Worm (Caenorhabditis elegans) whole organism, L4 larva: Measurements from ENCODE around the gene rad-54.L2.

Source experiments
- F10B5.3 ChIP-seq: sonication (generic microtip); optimal IDR thresholded peaks from 2 replicates; lab custom pipeline; 2016; ENCODE audit warnings: mild to moderate bottlenecking, missing genetic modification characterization, missing compliant biosample characterization
- F49E8.2 ChIP-seq: sonication (generic microtip); optimal IDR thresholded peaks from 2 replicates; lab custom pipeline; 2016; ENCODE audit warnings: missing compliant biosample characterization, mild to moderate bottlenecking, missing genetic modification characterization, borderline replicate concordance
- T20F7.1 ChIP-seq: fragments of 200-800 bp; sonication (Bioruptor generic); optimal IDR thresholded peaks from 2 replicates; lab custom pipeline; 2018; ENCODE audit warnings: mild to moderate bottlenecking, missing genetic modification characterization, missing compliant biosample characterization
- T26A8.4 ChIP-seq: fragments of 200-800 bp; sonication (Bioruptor generic); IDR thresholded peaks from 2 replicates; pipeline ENCODE4 v1.3.6; 2022; ENCODE audit warnings: missing genetic modification characterization, missing compliant biosample characterization
- Y105C5A.15 ChIP-seq: fragments of 200-800 bp; sonication (Bioruptor generic); IDR thresholded peaks from 2 replicates; pipeline ENCODE4 v1.3.6; 2022; ENCODE audit warnings: missing genetic modification characterization, missing compliant biosample characterization
- Y48G9A.11 ChIP-seq: fragments of 200-800 bp; sonication (Bioruptor generic); IDR thresholded peaks from 2 replicates; pipeline ENCODE4 v1.3.6; 2022; ENCODE audit warnings: missing genetic modification reagents, missing genetic modification characterization, missing compliant biosample characterization
- ama-1 ChIP-seq: fragments of 150-350 bp; optimal IDR thresholded peaks from 2 replicates; lab custom pipeline; 2014; ENCODE audit warnings: inconsistent platforms, mixed read lengths
- ceh-20 ChIP-seq: fragments of 200-800 bp; sonication (Bioruptor generic); IDR thresholded peaks from 2 replicates; pipeline ENCODE4 v1.3.6; 2022; ENCODE audit warnings: missing genetic modification reagents, missing genetic modification characterization, missing compliant biosample characterization
- ces-1 ChIP-seq: fragments of 150-350 bp; sonication (generic microtip); optimal IDR thresholded peaks from 4 replicates; lab custom pipeline; 2014; ENCODE audit warnings: missing biosample characterization, missing genetic modification reagents, missing genetic modification characterization
- cey-2 ChIP-seq: sonication (generic microtip); optimal IDR thresholded peaks from 3 replicates; lab custom pipeline; 2017; ENCODE audit warnings: missing genetic modification characterization, mild to moderate bottlenecking, missing compliant biosample characterization, antibody characterized with exemption, borderline replicate concordance; ENCODE audit not compliant: insufficient read depth
- ctbp-1 ChIP-seq: fragments of 200-800 bp; sonication (Bioruptor generic); IDR thresholded peaks from 2 replicates; pipeline ENCODE4 v1.3.6; 2022; ENCODE audit warnings: missing genetic modification reagents, missing genetic modification characterization, missing compliant biosample characterization
- daf-19 ChIP-seq: fragments of 200-800 bp; sonication (Bioruptor generic); conservative IDR thresholded peaks from 2 replicates; pipeline ENCODE4 v1.3.6; 2022; ENCODE audit warnings: missing genetic modification characterization, missing compliant biosample characterization
- dmd-6 ChIP-seq: fragments of 200-800 bp; sonication (Bioruptor generic); IDR thresholded peaks from 2 replicates; pipeline ENCODE4 v1.3.6; 2022; ENCODE audit warnings: missing genetic modification reagents, missing genetic modification characterization, missing compliant biosample characterization
- dmd-8 ChIP-seq: fragments of 200-800 bp; sonication (Bioruptor generic); IDR thresholded peaks from 2 replicates; pipeline ENCODE4 v1.3.6; 2022; ENCODE audit warnings: missing genetic modification characterization, missing compliant biosample characterization
- dpl-1 ChIP-seq: fragments of 150-350 bp; optimal IDR thresholded peaks from 2 replicates; lab custom pipeline; 2014; ENCODE audit warnings: missing biosample characterization, missing genetic modification reagents, missing genetic modification characterization
- dve-1 ChIP-seq: sonication (generic microtip); optimal IDR thresholded peaks from 2 replicates; lab custom pipeline; 2017; ENCODE audit warnings: antibody characterized with exemption, mild to moderate bottlenecking, missing genetic modification characterization, missing compliant biosample characterization; ENCODE audit not compliant: insufficient read depth
- egl-27 ChIP-seq: sonication (generic microtip); optimal IDR thresholded peaks from 3 replicates; lab custom pipeline; 2017; ENCODE audit warnings: missing biosample characterization, missing genetic modification reagents, missing genetic modification characterization
- fkh-10 ChIP-seq: fragments of 150-350 bp; optimal IDR thresholded peaks from 2 replicates; lab custom pipeline; 2014; ENCODE audit warnings: missing biosample characterization, missing genetic modification reagents, missing genetic modification characterization
- fos-1 ChIP-seq: fragments of 150-350 bp; optimal IDR thresholded peaks from 2 replicates; lab custom pipeline; 2014; ENCODE audit warnings: missing biosample characterization, missing genetic modification characterization
- hlh-11 ChIP-seq: fragments of 200-800 bp; sonication (Bioruptor generic); optimal IDR thresholded peaks from 2 replicates; lab custom pipeline; 2018; ENCODE audit warnings: mild to moderate bottlenecking, missing genetic modification characterization, missing compliant biosample characterization
- hlh-30 ChIP-seq: sonication (generic microtip); optimal IDR thresholded peaks from 2 replicates; lab custom pipeline; 2017; ENCODE audit warnings: antibody characterized with exemption, mild to moderate bottlenecking, missing genetic modification characterization, missing compliant biosample characterization; ENCODE audit not compliant: insufficient read depth
- jun-1 ChIP-seq: fragments of 150-350 bp; optimal IDR thresholded peaks from 2 replicates; lab custom pipeline; 2014; ENCODE audit warnings: missing biosample characterization, missing genetic modification reagents, missing genetic modification characterization
- lim-7 ChIP-seq: fragments of 200-800 bp; sonication (Bioruptor generic); IDR thresholded peaks from 2 replicates; pipeline ENCODE4 v1.3.6; 2022; ENCODE audit warnings: missing genetic modification characterization, missing compliant biosample characterization
- lin-13 ChIP-seq: fragments of 150-350 bp; optimal IDR thresholded peaks from 2 replicates; lab custom pipeline; 2014; ENCODE audit warnings: missing biosample characterization, missing genetic modification reagents, missing genetic modification characterization
- lin-38 ChIP-seq: fragments of 200-800 bp; sonication (Bioruptor generic); IDR thresholded peaks from 2 replicates; pipeline ENCODE4 v1.3.6; 2022; ENCODE audit warnings: missing genetic modification reagents, missing genetic modification characterization, missing compliant biosample characterization
- lir-3 ChIP-seq: sonication (generic microtip); optimal IDR thresholded peaks from 2 replicates; lab custom pipeline; 2016; ENCODE audit warnings: mild to moderate bottlenecking, missing genetic modification characterization, missing compliant biosample characterization
- lsy-2 ChIP-seq, 2 experiments: fragments of 150-350 bp in 1 of 2; sonication (generic microtip) in 1 of 2; optimal IDR thresholded peaks; 2 replicates each; lab custom pipeline; 2014 to 2017; ENCODE audit warnings: missing biosample characterization in 2 of 2, missing genetic modification characterization in 2 of 2
- madf-9 ChIP-seq: fragments of 200-800 bp; sonication (Bioruptor generic); conservative IDR thresholded peaks from 2 replicates; pipeline ENCODE4 v1.3.6; 2022; ENCODE audit warnings: missing genetic modification reagents, missing genetic modification characterization, missing compliant biosample characterization
- mdl-1 ChIP-seq, 2 experiments: fragments of 150-350 bp in 1 of 2; sonication (generic microtip) in 1 of 2; optimal IDR thresholded peaks; 2 replicates each; lab custom pipeline; 2014 to 2017; ENCODE audit warnings: missing biosample characterization in 2 of 2, missing genetic modification characterization in 2 of 2
- mdt-29 ChIP-seq: fragments of 200-800 bp; sonication (Bioruptor generic); IDR thresholded peaks from 2 replicates; pipeline ENCODE4 v1.3.6; 2022; ENCODE audit warnings: missing genetic modification reagents, missing genetic modification characterization, missing compliant biosample characterization
- mep-1 ChIP-seq: fragments of 150-350 bp; sonication (generic microtip); optimal IDR thresholded peaks from 3 replicates; lab custom pipeline; 2014; ENCODE audit warnings: missing biosample characterization, missing genetic modification characterization
- mes-2 ChIP-seq: sonication (generic microtip); optimal IDR thresholded peaks from 2 replicates; lab custom pipeline; 2016; ENCODE audit warnings: missing genotype, mild to moderate bottlenecking, missing genetic modification characterization, missing compliant biosample characterization; ENCODE audit not compliant: poor library complexity, severe bottlenecking
- nhr-102 ChIP-seq: sonication (generic microtip); optimal IDR thresholded peaks from 2 replicates; lab custom pipeline; 2016; ENCODE audit warnings: mild to moderate bottlenecking, missing genetic modification characterization, moderate library complexity, missing compliant biosample characterization
- nhr-237 ChIP-seq: sonication (generic microtip); optimal IDR thresholded peaks from 2 replicates; lab custom pipeline; 2017; ENCODE audit warnings: missing biosample characterization, missing genetic modification characterization
- nhr-28 ChIP-seq: fragments of 150-350 bp; optimal IDR thresholded peaks from 2 replicates; lab custom pipeline; 2014; ENCODE audit warnings: missing biosample characterization, missing genetic modification characterization
- nhr-42 ChIP-seq: fragments of 200-800 bp; sonication (Bioruptor generic); IDR thresholded peaks from 2 replicates; pipeline ENCODE4 v1.3.6; 2022; ENCODE audit warnings: missing genetic modification characterization, missing compliant biosample characterization
- nhr-48 ChIP-seq: sonication (generic microtip); optimal IDR thresholded peaks from 2 replicates; lab custom pipeline; 2016; ENCODE audit warnings: mild to moderate bottlenecking, missing genetic modification characterization, missing compliant biosample characterization
- nhr-6 ChIP-seq: fragments of 150-350 bp; optimal IDR thresholded peaks from 2 replicates; lab custom pipeline; 2014; ENCODE audit warnings: missing biosample characterization, missing genetic modification characterization
- snpc-1.2 ChIP-seq: fragments of 200-800 bp; sonication (Bioruptor generic); IDR thresholded peaks from 2 replicates; pipeline ENCODE4 v1.3.6; 2022; ENCODE audit warnings: missing genetic modification reagents, missing genetic modification characterization, missing compliant biosample characterization
- spr-1 ChIP-seq: sonication (generic microtip); optimal IDR thresholded peaks from 2 replicates; lab custom pipeline; 2016; ENCODE audit warnings: mild to moderate bottlenecking, missing genetic modification characterization, missing compliant biosample characterization
- spr-3 ChIP-seq: fragments of 200-800 bp; sonication (Bioruptor generic); optimal IDR thresholded peaks from 2 replicates; lab custom pipeline; 2018; ENCODE audit warnings: mild to moderate bottlenecking, missing genetic modification characterization, missing compliant biosample characterization
- tra-1 ChIP-seq: fragments of 200-800 bp; sonication (Bioruptor generic); IDR thresholded peaks from 2 replicates; pipeline ENCODE4 v1.3.6; 2022; ENCODE audit warnings: missing genetic modification reagents, missing genetic modification characterization, missing compliant biosample characterization
- unc-130 ChIP-seq: sonication (generic microtip); optimal IDR thresholded peaks from 2 replicates; lab custom pipeline; 2016; ENCODE audit warnings: missing genetic modification reagents, missing genetic modification characterization, missing compliant biosample characterization
- unc-39 ChIP-seq: sonication (generic microtip); optimal IDR thresholded peaks from 2 replicates; lab custom pipeline; 2017; ENCODE audit warnings: missing biosample characterization, missing genetic modification characterization
- unc-62 ChIP-seq, 3 experiments: fragments of 150-350 bp in 1 of 3; sonication (generic microtip); optimal IDR thresholded peaks in 2 of 3; peaks in 1 of 3; 1 replicate in 1 of 3; 2 replicates in 2 of 3; lab custom pipeline; 2014 to 2017; ENCODE audit warnings: missing biosample characterization in 3 of 3, missing genetic modification characterization in 3 of 3, missing genetic modification reagents in 3 of 3, missing genotype in 1 of 3
- vab-7 ChIP-seq: fragments of 200-800 bp; sonication (Bioruptor generic); IDR thresholded peaks from 2 replicates; pipeline ENCODE4 v1.3.6; 2022; ENCODE audit warnings: missing genetic modification reagents, missing genetic modification characterization, missing compliant biosample characterization
- zfp-2 ChIP-seq: sonication (generic microtip); optimal IDR thresholded peaks from 2 replicates; lab custom pipeline; 2016; ENCODE audit warnings: mild to moderate bottlenecking, missing genetic modification characterization, missing compliant biosample characterization
- ztf-11 ChIP-seq: fragments of 150-350 bp; optimal IDR thresholded peaks from 2 replicates; lab custom pipeline; 2014; ENCODE audit warnings: missing biosample characterization, missing genetic modification characterization

rad-54.L2 gene

ce11 chrIV:8949078-8950039 lies 55.5 kb downstream of the rad-54.L2 start:
- TF ChIP-seq Y105C5A.15: no peak
- 0 out of 2 replicates have a peak, but pooled peaks have one; percentile 24 for TF ChIP-seq madf-9 (GFP tag; lab: Robert Waterston, UW)
- TF ChIP-seq ceh-20 (GFP tag; lab: Robert Waterston, UW): peak; percentile 84
- TF ChIP-seq mep-1 (tag; lab: Kevin White, UChicago): peak; percentile 73
- TF ChIP-seq daf-19 (GFP tag; lab: Robert Waterston, UW): no peak
- peak; percentile 73 to 97 for TF ChIP-seq mdl-1 (tag; optimal IDR thresholded peaks at IDR 0.05; lab: Kevin White, UChicago)
- peak; percentile 73 for TF ChIP-seq nhr-48 (tag; lab: Kevin White, UChicago)
- no peak for TF ChIP-seq unc-130
- TF ChIP-seq nhr-42: no peak
- TF ChIP-seq lim-7: no peak
- TF ChIP-seq dpl-1 (GFP tag; lab: Kevin White, UChicago): peak; percentile 9
- TF ChIP-seq hlh-30 (tag; lab: Kevin White, UChicago): peak; percentile 97
- no peak for TF ChIP-seq F10B5.3 (tag; lab: Kevin White, UChicago)
- TF ChIP-seq lsy-2 (tag; optimal IDR thresholded peaks at IDR 0.05; lab: Kevin White, UChicago): peak in 1 of 2 experiments; percentile 82
- peak; percentile 60 for TF ChIP-seq T20F7.1
- no peak for TF ChIP-seq ama-1 (lab: Kevin White, UChicago)
- no peak for TF ChIP-seq spr-1 (tag; lab: Kevin White, UChicago)
- TF ChIP-seq T26A8.4 (GFP tag; lab: Robert Waterston, UW): no peak
- TF ChIP-seq lin-38: no peak
- TF ChIP-seq hlh-11 (tag; lab: Kevin White, UChicago): peak; percentile 95
- peak; percentile 96 for TF ChIP-seq tra-1 (GFP tag; lab: Robert Waterston, UW)
- peak; percentile 87 for TF ChIP-seq dve-1 (tag; lab: Kevin White, UChicago)
- TF ChIP-seq ces-1: no peak
- TF ChIP-seq unc-39 (tag; lab: Kevin White, UChicago): no peak
- no peak for TF ChIP-seq fkh-10
- no peak for TF ChIP-seq egl-27 (tag; lab: Kevin White, UChicago)
- no peak for TF ChIP-seq lir-3 (tag; lab: Kevin White, UChicago)
- no peak for TF ChIP-seq mes-2 (tag; lab: Kevin White, UChicago)
- no peak for TF ChIP-seq jun-1
- TF ChIP-seq nhr-102 (tag; lab: Kevin White, UChicago): peak; percentile 40
- TF ChIP-seq dmd-6 (GFP tag; lab: Robert Waterston, UW): peak; percentile 92
- TF ChIP-seq ztf-11 (tag; lab: Kevin White, UChicago): no peak
- TF ChIP-seq cey-2 (tag; lab: Kevin White, UChicago): peak; percentile 91
- TF ChIP-seq Y48G9A.11: no peak
- peak in 1 of 2 experiments; percentile 96 for TF ChIP-seq unc-62 (GFP tag; optimal IDR thresholded peaks at IDR 0.05 in 1 of 2; lab: Kevin White, UChicago)
- TF ChIP-seq unc-62 (tag; optimal IDR thresholded peaks at IDR 0.05; lab: Kevin White, UChicago): no peak
- TF ChIP-seq nhr-237 (tag; lab: Kevin White, UChicago): no peak
- no peak for TF ChIP-seq fos-1 (tag; lab: Kevin White, UChicago)
- no peak for TF ChIP-seq F49E8.2 (tag; lab: Kevin White, UChicago)
- no peak for TF ChIP-seq dmd-8 (GFP tag; lab: Robert Waterston, UW)
- TF ChIP-seq spr-3 (GFP tag; lab: Kevin White, UChicago): no peak
- TF ChIP-seq mdt-29 (GFP tag; lab: Robert Waterston, UW): peak; percentile 76
- no peak for TF ChIP-seq vab-7 (GFP tag; lab: Robert Waterston, UW)
- TF ChIP-seq nhr-28 (tag; lab: Kevin White, UChicago): peak; percentile 90
- no peak for TF ChIP-seq nhr-6 (tag; lab: Kevin White, UChicago)
- no peak for TF ChIP-seq zfp-2 (tag; lab: Kevin White, UChicago)
- TF ChIP-seq ctbp-1: peak; percentile 49
- TF ChIP-seq snpc-1.2 (GFP tag; lab: Robert Waterston, UW): no peak
- TF ChIP-seq lin-13: peak; percentile 39
